Fruit fly (Drosophila melanogaster) whole organism: ENCODE data around the gene CG31528.
A peak's percentile ranks its signal among the peaks of the same experiment; 100 is the strongest.

Source experiments
- Dll ChIP-seq: fragments of >200 bp; optimal IDR thresholded peaks from 2 replicates; lab custom pipeline; 2017
- pan ChIP-seq: fragments of >200 bp; optimal IDR thresholded peaks from 2 replicates; lab custom pipeline; 2017
- psq ChIP-seq: fragments of >200 bp; optimal IDR thresholded peaks from 2 replicates; lab custom pipeline; 2017

- peak; percentile 93 for TF ChIP-seq Dll (lab: Kevin White, UChicago)
- no peak for TF ChIP-seq pan (lab: Kevin White, UChicago)
- no peak for TF ChIP-seq psq (lab: Kevin White, UChicago)
Observed at dm6 chr3R:4453213-4453956, 37.1 kb downstream of the CG31528 start.
